Worm (Caenorhabditis elegans) whole organism, L2 larva: ENCODE data around the gene F55A11.4.

Experiments
- F13H6.1 ChIP-seq: sonication (generic microtip); optimal IDR thresholded peaks from 2 replicates; lab custom pipeline; 2016; ENCODE audit warnings: missing genetic modification characterization, missing compliant biosample characterization
- Y55F3AM.14 ChIP-seq: fragments of 200-800 bp; sonication (Bioruptor generic); optimal IDR thresholded peaks from 2 replicates; lab custom pipeline; 2018; ENCODE audit warnings: mild to moderate bottlenecking, missing genetic modification characterization, missing compliant biosample characterization
- ZK546.5 ChIP-seq: sonication (generic microtip); optimal IDR thresholded peaks from 2 replicates; lab custom pipeline; 2017; ENCODE audit warnings: missing biosample characterization, missing genetic modification characterization
- alr-1 ChIP-seq: fragments of 150-350 bp; optimal IDR thresholded peaks from 2 replicates; lab custom pipeline; 2014; ENCODE audit warnings: missing biosample characterization, missing genetic modification characterization
- blmp-1 ChIP-seq: sonication (generic microtip); optimal IDR thresholded peaks from 2 replicates; lab custom pipeline; 2017; ENCODE audit warnings: missing genetic modification characterization, mild to moderate bottlenecking, missing compliant biosample characterization, antibody characterized with exemption, moderate library complexity; ENCODE audit not compliant: insufficient read depth
- ceh-82 ChIP-seq: fragments of 150-350 bp; optimal IDR thresholded peaks from 2 replicates; lab custom pipeline; 2014; ENCODE audit warnings: missing biosample characterization, missing genetic modification characterization
- crh-2 ChIP-seq: sonication (generic microtip); optimal IDR thresholded peaks from 2 replicates; lab custom pipeline; 2017; ENCODE audit warnings: missing biosample characterization, missing genetic modification characterization
- egl-27 ChIP-seq: sonication (generic microtip); optimal IDR thresholded peaks from 3 replicates; lab custom pipeline; 2017; ENCODE audit warnings: missing biosample characterization, missing genetic modification reagents, missing genetic modification characterization
- fos-1 ChIP-seq: fragments of 150-350 bp; optimal IDR thresholded peaks from 2 replicates; lab custom pipeline; 2014; ENCODE audit warnings: missing biosample characterization, missing genetic modification characterization
- gmeb-1 ChIP-seq: fragments of 150-350 bp; optimal IDR thresholded peaks from 2 replicates; lab custom pipeline; 2014; ENCODE audit warnings: missing biosample characterization, missing genetic modification characterization
- lin-13 ChIP-seq: fragments of 150-350 bp; optimal IDR thresholded peaks from 2 replicates; lab custom pipeline; 2014; ENCODE audit warnings: missing biosample characterization, missing genetic modification reagents, missing genetic modification characterization
- lin-39 ChIP-seq: fragments of 150-350 bp; optimal IDR thresholded peaks from 2 replicates; lab custom pipeline; 2014; ENCODE audit warnings: missing biosample characterization, missing genetic modification reagents, missing genetic modification characterization
- lsy-2 ChIP-seq, 2 experiments: fragments of 150-350 bp in 1 of 2; sonication (generic microtip) in 1 of 2; optimal IDR thresholded peaks; 2 replicates each; lab custom pipeline; 2014 to 2017; ENCODE audit warnings: missing biosample characterization in 2 of 2, missing genetic modification characterization in 2 of 2
- mbf-1 ChIP-seq: sonication (generic microtip); optimal IDR thresholded peaks from 2 replicates; lab custom pipeline; 2017; ENCODE audit warnings: missing biosample characterization, missing genetic modification characterization
- mdl-1 ChIP-seq, 2 experiments: fragments of 150-350 bp in 1 of 2; sonication (generic microtip) in 1 of 2; optimal IDR thresholded peaks; 2 replicates each; lab custom pipeline; 2017; ENCODE audit warnings: missing biosample characterization in 2 of 2, missing genetic modification characterization in 2 of 2
- nhr-10 ChIP-seq: sonication (generic microtip); optimal IDR thresholded peaks from 2 replicates; lab custom pipeline; 2017; ENCODE audit warnings: missing biosample characterization, missing genetic modification characterization
- nhr-11 ChIP-seq: fragments of 150-350 bp; optimal IDR thresholded peaks from 2 replicates; lab custom pipeline; 2014; ENCODE audit warnings: missing biosample characterization, missing genetic modification characterization
- nhr-12 ChIP-seq: fragments of 150-350 bp; optimal IDR thresholded peaks from 2 replicates; lab custom pipeline; 2014; ENCODE audit warnings: missing biosample characterization, missing genetic modification characterization
- nhr-129 ChIP-seq: fragments of 150-350 bp; optimal IDR thresholded peaks from 2 replicates; lab custom pipeline; 2014; ENCODE audit warnings: missing biosample characterization, missing genetic modification characterization
- nhr-21 ChIP-seq: fragments of 150-350 bp; optimal IDR thresholded peaks from 2 replicates; lab custom pipeline; 2014; ENCODE audit warnings: missing biosample characterization, missing genetic modification characterization
- nhr-23 ChIP-seq: fragments of 150-350 bp; optimal IDR thresholded peaks from 2 replicates; lab custom pipeline; 2014; ENCODE audit warnings: missing biosample characterization, missing genetic modification reagents, missing genetic modification characterization
- nhr-25 ChIP-seq: fragments of 150-350 bp; sonication (generic microtip); optimal IDR thresholded peaks from 3 replicates; lab custom pipeline; 2014; ENCODE audit warnings: missing biosample characterization, missing genetic modification characterization
- skn-1 ChIP-seq: sonication (generic microtip); optimal IDR thresholded peaks from 2 replicates; lab custom pipeline; 2017; ENCODE audit warnings: missing biosample characterization, missing genetic modification characterization
- sma-3 ChIP-seq: sonication (generic microtip); optimal IDR thresholded peaks from 2 replicates; lab custom pipeline; 2016; ENCODE audit warnings: missing genetic modification reagents, missing genetic modification characterization, missing compliant biosample characterization
- sma-9 ChIP-seq, 2 experiments: fragments of 150-350 bp in 1 of 2; sonication (generic microtip) in 1 of 2; optimal IDR thresholded peaks; 2 replicates each; lab custom pipeline; 2014 to 2016; ENCODE audit warnings: missing genetic modification characterization in 2 of 2, mild to moderate bottlenecking in 1 of 2, missing biosample characterization in 1 of 2, missing compliant biosample characterization in 1 of 2, missing genetic modification reagents in 1 of 2, moderate library complexity in 1 of 2
- unc-55 ChIP-seq: fragments of 150-350 bp; sonication (generic microtip); optimal IDR thresholded peaks from 3 replicates; lab custom pipeline; 2014; ENCODE audit warnings: missing biosample characterization, missing genetic modification reagents, missing genetic modification characterization
- unc-62 ChIP-seq: fragments of 150-350 bp; optimal IDR thresholded peaks from 2 replicates; lab custom pipeline; 2014; ENCODE audit warnings: missing biosample characterization, missing genetic modification reagents, missing genetic modification characterization
- zag-1 ChIP-seq: fragments of 150-350 bp; optimal IDR thresholded peaks from 2 replicates; lab custom pipeline; 2014; ENCODE audit warnings: missing biosample characterization, missing genetic modification characterization
- ztf-11 ChIP-seq: sonication (generic microtip); optimal IDR thresholded peaks from 2 replicates; lab custom pipeline; 2017; ENCODE audit warnings: missing biosample characterization, missing genetic modification characterization
- ztf-4 ChIP-seq: fragments of 150-350 bp; optimal IDR thresholded peaks from 2 replicates; lab custom pipeline; 2014; ENCODE audit warnings: missing biosample characterization, missing genetic modification characterization

The F55A11.4 gene

DNA sequence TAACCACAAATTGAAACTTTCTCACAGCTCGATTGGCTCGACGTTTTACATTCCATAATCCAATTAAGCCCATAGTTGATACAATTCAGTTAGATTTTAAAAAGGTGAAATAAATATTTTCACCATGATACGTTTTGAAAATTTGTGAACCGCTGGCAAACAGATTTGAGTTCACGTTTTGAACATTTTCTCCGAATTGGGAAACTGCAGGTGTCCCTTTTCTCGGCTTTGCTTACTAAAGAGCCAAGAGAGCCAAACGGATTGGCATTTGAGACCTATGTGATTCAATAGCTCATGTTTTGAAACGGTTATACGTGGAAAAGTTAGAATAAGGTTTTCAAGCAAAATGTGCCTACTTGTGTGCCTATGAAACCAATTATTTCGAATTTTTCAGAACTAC, 33.4 kb upstream of the F55A11.4 start, which contains the start of gene spe-42:
spe-42 (minus strand) TSS at position 101 of the 400 bp plus-strand sequence.
- TF ChIP-seq nhr-12 = no peak
- no peak for TF ChIP-seq Y55F3AM.14 (GFP tag; lab: Kevin White, UChicago)
- no peak for TF ChIP-seq ztf-4
- TF ChIP-seq lin-39 = no peak
- no peak for TF ChIP-seq F13H6.1 (tag; lab: Kevin White, UChicago)

DNA sequence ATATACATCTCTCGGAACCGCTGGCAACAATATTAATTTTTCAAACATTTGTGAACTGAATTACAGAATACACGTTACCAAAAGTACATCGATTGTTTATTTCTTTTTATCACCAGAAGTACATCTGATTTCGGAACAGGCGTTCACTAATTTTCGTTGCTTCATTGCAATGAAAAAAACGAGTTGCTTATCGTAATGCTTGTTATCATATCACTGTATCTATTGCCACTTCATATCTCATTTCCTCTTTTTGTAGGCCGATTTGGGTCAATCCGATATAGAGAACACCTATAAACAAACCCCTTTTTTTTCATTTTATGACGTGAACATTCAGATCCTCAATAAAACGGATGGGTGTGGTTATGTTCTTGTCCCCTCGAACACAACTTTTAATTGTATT, 32.9 kb upstream of the F55A11.4 start:
- TF ChIP-seq mbf-1 (tag; lab: Kevin White, UChicago) = no peak
- no peak for TF ChIP-seq ceh-82 (tag; lab: Kevin White, UChicago)
- no peak for TF ChIP-seq ztf-4
- no peak for TF ChIP-seq crh-2 (tag; lab: Kevin White, UChicago)
- TF ChIP-seq lin-13 (GFP tag; lab: Kevin White, UChicago) = no peak
- TF ChIP-seq lsy-2 (tag; optimal IDR thresholded peaks at IDR 0.05; lab: Kevin White, UChicago) = no peak
- no peak for TF ChIP-seq mdl-1 (tag; optimal IDR thresholded peaks at IDR 0.05; lab: Kevin White, UChicago)
- no peak for TF ChIP-seq ZK546.5 (tag; lab: Kevin White, UChicago)
- no peak for TF ChIP-seq egl-27 (tag; lab: Kevin White, UChicago)
- no peak for TF ChIP-seq unc-62 (GFP tag; lab: Kevin White, UChicago)
- no peak for TF ChIP-seq nhr-25 (tag; lab: Kevin White, UChicago)
- no peak for TF ChIP-seq nhr-23 (tag; lab: Kevin White, UChicago)
- no peak for TF ChIP-seq sma-9 (GFP tag; optimal IDR thresholded peaks at IDR 0.05; lab: Kevin White, UChicago)
- no peak for TF ChIP-seq sma-9 (tag; optimal IDR thresholded peaks at IDR 0.05; lab: Kevin White, UChicago)
- no peak for TF ChIP-seq zag-1 (tag; lab: Kevin White, UChicago)
- TF ChIP-seq nhr-129 = no peak

DNA sequence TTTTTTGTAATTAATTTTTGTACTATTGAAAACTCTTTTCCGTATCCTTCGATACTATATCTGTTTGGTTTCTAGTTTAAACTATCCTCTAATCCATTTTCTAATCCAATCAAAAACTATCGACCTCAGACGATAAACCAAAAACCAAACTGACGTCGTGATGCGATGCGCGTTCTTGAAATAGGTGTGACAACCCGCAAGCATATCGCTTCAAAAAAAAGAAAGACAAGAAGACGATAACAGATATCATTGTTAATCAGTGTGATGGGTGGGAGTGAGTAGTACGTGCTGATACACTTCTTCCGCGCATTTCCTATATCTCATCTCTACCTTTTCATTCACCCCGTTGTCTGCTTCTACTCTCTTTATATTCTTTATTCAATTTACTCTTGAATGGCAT, 30.4 kb upstream of the F55A11.4 start, which contains the start of gene T04F3.1:
T04F3.1 (plus strand) TSS at position 246 of the 400 bp plus-strand sequence.
- TF ChIP-seq sma-9 (GFP tag; optimal IDR thresholded peaks at IDR 0.05; lab: Kevin White, UChicago) = peak; percentile 75
- TF ChIP-seq sma-9 (tag; optimal IDR thresholded peaks at IDR 0.05; lab: Kevin White, UChicago) = no peak
- TF ChIP-seq ztf-11 (tag; lab: Kevin White, UChicago) = no peak
- peak; percentile 41 for TF ChIP-seq nhr-21 (tag; lab: Kevin White, UChicago)

DNA sequence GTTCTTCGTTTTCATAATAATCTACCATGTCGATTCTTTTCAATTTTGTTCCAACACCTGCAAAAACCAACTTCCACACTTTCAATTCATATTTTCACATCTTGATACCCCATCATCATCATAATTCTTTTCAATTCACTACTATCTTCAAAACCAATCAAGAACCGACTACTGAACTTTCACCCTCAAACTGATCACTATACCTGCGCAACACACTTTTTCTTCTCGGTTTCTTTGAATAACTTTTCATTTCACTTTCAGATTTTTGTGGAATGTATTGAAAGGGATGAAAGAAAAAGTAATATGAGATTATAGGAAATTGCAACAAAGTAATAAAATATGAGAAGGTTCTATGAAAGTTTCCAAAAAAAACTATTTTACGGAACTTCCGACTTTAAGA, 29.2 kb upstream of the F55A11.4 start:
- TF ChIP-seq unc-55 (no peak), blmp-1 (tag; lab: Kevin White, UChicago) (peak; percentile 69)

DNA sequence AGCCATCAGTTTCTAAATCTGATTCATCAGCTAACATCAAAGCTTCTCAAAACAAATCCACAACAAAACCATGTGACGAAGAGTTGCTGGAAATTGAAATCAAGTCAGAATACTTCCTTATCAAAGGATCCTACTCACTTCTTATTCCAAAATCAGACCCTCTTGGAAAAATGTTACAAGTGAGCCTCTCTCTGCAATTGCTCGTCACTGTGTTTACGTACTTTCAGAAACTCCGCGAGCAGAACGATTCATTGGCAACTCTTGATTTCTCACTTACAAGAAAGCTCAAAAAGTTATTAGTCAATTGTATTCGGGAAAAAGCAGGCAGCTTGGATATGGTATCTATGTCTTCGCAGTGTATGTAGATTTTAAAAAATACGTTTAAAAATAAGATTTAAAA, 18.8 kb upstream of the F55A11.4 start:
- TF ChIP-seq nhr-11 (tag; lab: Kevin White, UChicago) = no peak
- no peak for TF ChIP-seq skn-1 (tag; lab: Kevin White, UChicago)
- no peak for TF ChIP-seq unc-62 (GFP tag; lab: Kevin White, UChicago)
- no peak for TF ChIP-seq sma-3 (GFP tag; lab: Kevin White, UChicago)
- no peak for TF ChIP-seq gmeb-1 (tag; lab: Kevin White, UChicago)
- TF ChIP-seq nhr-21 (tag; lab: Kevin White, UChicago) = no peak
- TF ChIP-seq fos-1 (tag; lab: Kevin White, UChicago) = no peak
- no peak for TF ChIP-seq nhr-10 (tag; lab: Kevin White, UChicago)
- TF ChIP-seq alr-1 (tag; lab: Kevin White, UChicago) = no peak

DNA sequence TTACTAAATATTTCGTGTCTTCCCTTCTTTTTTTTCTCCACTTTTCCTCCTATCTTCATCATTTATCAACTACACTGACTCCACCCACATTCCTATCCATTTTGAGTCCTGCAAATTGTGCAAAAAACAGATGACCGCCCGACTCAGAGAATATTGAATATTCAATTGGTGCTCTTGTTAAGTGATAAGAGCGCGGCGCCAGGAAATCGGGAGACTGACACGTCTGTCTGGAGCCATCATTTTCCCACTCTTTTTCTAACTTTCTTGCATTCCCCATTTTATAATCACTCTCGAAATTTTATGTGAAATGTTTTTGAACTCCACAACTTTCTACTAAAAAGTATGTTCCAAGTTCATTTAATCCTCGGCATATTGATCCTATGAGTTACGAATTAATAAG, 14.4 kb upstream of the F55A11.4 start:
- TF ChIP-seq fos-1 (tag; lab: Kevin White, UChicago) (peak; percentile 57), ceh-82 (tag; lab: Kevin White, UChicago) (no peak), sma-9 (GFP tag; optimal IDR thresholded peaks at IDR 0.05; lab: Kevin White, UChicago) (peak; percentile 2), sma-9 (tag; optimal IDR thresholded peaks at IDR 0.05; lab: Kevin White, UChicago) (no peak)
